Fruit fly (Drosophila melanogaster) whole organism, embryonic: ENCODE measurements around the gene Osi21.
A peak's percentile ranks its signal among the peaks of the same experiment; 100 is the strongest.

Experiments used
- Abd-B ChIP-seq: fragments of 200-800 bp; sonication (Bioruptor generic); optimal IDR thresholded peaks from 2 replicates; lab custom pipeline; 2018; ENCODE audit warnings: missing biosample characterization, mild to moderate bottlenecking, missing genetic modification characterization, moderate library complexity
- Atf6 ChIP-seq: fragments of 200-800 bp; sonication (Bioruptor generic); IDR thresholded peaks from 2 replicates; pipeline ENCODE4 v1.3.6; 2022; ENCODE audit warnings: missing biosample characterization, missing genetic modification characterization
- Bdp1 ChIP-seq: fragments of 200-800 bp; sonication (Bioruptor generic); optimal IDR thresholded peaks from 3 replicates; lab custom pipeline; 2016; ENCODE audit warnings: missing biosample characterization, missing genetic modification characterization
- Bteb2 ChIP-seq: fragments of 200-800 bp; sonication (Bioruptor generic); optimal IDR thresholded peaks from 2 replicates; lab custom pipeline; 2016; ENCODE audit warnings: missing biosample characterization, missing genetic modification characterization
- CG10565 ChIP-seq: fragments of 200-800 bp; sonication (Bioruptor generic); optimal IDR thresholded peaks from 3 replicates; lab custom pipeline; 2016; ENCODE audit warnings: missing biosample characterization, mild to moderate bottlenecking, missing genetic modification characterization
- CG14014 ChIP-seq: fragments of 200-800 bp; sonication (Bioruptor generic); IDR thresholded peaks from 2 replicates; pipeline ENCODE4 v1.3.6; 2022; ENCODE audit warnings: missing biosample characterization, missing genetic modification characterization
- CG15514 ChIP-seq: fragments of 200-800 bp; sonication (Bioruptor generic); optimal IDR thresholded peaks from 3 replicates; lab custom pipeline; 2017; ENCODE audit warnings: missing biosample characterization, missing genetic modification characterization, mild to moderate bottlenecking, moderate library complexity, missing genetic modification reagents
- CG1792 ChIP-seq: fragments of 200-800 bp; sonication (Bioruptor generic); optimal IDR thresholded peaks from 2 replicates; lab custom pipeline; 2016; ENCODE audit warnings: missing biosample characterization, missing genetic modification characterization
- CG3281 ChIP-seq: fragments of 200-800 bp; sonication (Bioruptor generic); optimal IDR thresholded peaks from 3 replicates; lab custom pipeline; 2017; ENCODE audit warnings: missing biosample characterization, mild to moderate bottlenecking, missing genetic modification characterization
- CG4360 ChIP-seq: fragments of 200-800 bp; sonication (Bioruptor generic); IDR thresholded peaks from 2 replicates; pipeline ENCODE4 v1.3.6; 2022; ENCODE audit warnings: missing biosample characterization, missing genetic modification characterization
- CG4854 ChIP-seq: fragments of 200-800 bp; sonication (Bioruptor generic); optimal IDR thresholded peaks from 2 replicates; lab custom pipeline; 2016; ENCODE audit warnings: missing biosample characterization, missing genetic modification characterization, inconsistent platforms
- CG7372 ChIP-seq: fragments of 200-800 bp; sonication (Bioruptor generic); IDR thresholded peaks from 2 replicates; pipeline ENCODE4 v1.3.6; 2022; ENCODE audit warnings: missing biosample characterization, missing genetic modification characterization
- CG9932 ChIP-seq: fragments of 200-800 bp; sonication (Bioruptor generic); IDR thresholded peaks from 2 replicates; pipeline ENCODE4 v1.3.6; 2022; ENCODE audit warnings: missing biosample characterization, missing genetic modification characterization
- CkIIα-i1 ChIP-seq: fragments of 200-800 bp; sonication (Bioruptor generic); IDR thresholded peaks from 2 replicates; pipeline ENCODE4 v1.3.6; 2022; ENCODE audit warnings: missing biosample characterization, missing genetic modification characterization
- Dad ChIP-seq: fragments of 200-800 bp; sonication (Bioruptor generic); optimal IDR thresholded peaks from 3 replicates; lab custom pipeline; 2016; ENCODE audit warnings: missing biosample characterization, missing genetic modification characterization
- Dbx ChIP-seq: fragments of 200-800 bp; sonication (Bioruptor generic); IDR thresholded peaks from 3 replicates; pipeline ENCODE4 v1.3.6; 2022; ENCODE audit warnings: missing biosample characterization, missing genetic modification characterization
- ERR ChIP-seq: fragments of 200-800 bp; sonication (Bioruptor generic); optimal IDR thresholded peaks from 2 replicates; lab custom pipeline; 2016; ENCODE audit warnings: missing biosample characterization, missing genetic modification characterization
- Eip74EF ChIP-seq, 2 experiments: fragments of 200-800 bp in 1 of 2; fragments of >200 bp in 1 of 2; sonication (Bioruptor generic) in 1 of 2; optimal IDR thresholded peaks; 2 replicates each; lab custom pipeline; 2017 to 2019; ENCODE audit warnings: missing biosample characterization in 2 of 2, missing genetic modification characterization in 2 of 2, mild to moderate bottlenecking in 1 of 2, moderate library complexity in 1 of 2
- Ets65A ChIP-seq: fragments of 200-800 bp; sonication (Bioruptor generic); peaks from one replicate; lab custom pipeline; 2016; ENCODE audit warnings: missing biosample characterization, missing genetic modification characterization
- Fer1 ChIP-seq: fragments of 200-800 bp; sonication (Bioruptor generic); optimal IDR thresholded peaks from 2 replicates; lab custom pipeline; 2017; ENCODE audit warnings: missing biosample characterization, mild to moderate bottlenecking, missing genetic modification characterization
- GATAe ChIP-seq: fragments of 200-800 bp; sonication (Bioruptor generic); conservative IDR thresholded peaks from 2 replicates; pipeline ENCODE4 v1.3.6; 2022; ENCODE audit warnings: missing biosample characterization, missing genetic modification characterization
- HmgD ChIP-seq: fragments of 200-800 bp; sonication (Bioruptor generic); optimal IDR thresholded peaks from 3 replicates; lab custom pipeline; 2016; ENCODE audit warnings: missing biosample characterization, missing genetic modification characterization
- Hr39 ChIP-seq: fragments of >200 bp; optimal IDR thresholded peaks from 2 replicates; lab custom pipeline; 2017
- Hr78 ChIP-seq, 2 experiments: fragments of 200-800 bp in 1 of 2; fragments of >200 bp in 1 of 2; sonication (Bioruptor generic) in 1 of 2; optimal IDR thresholded peaks; 2 replicates each; lab custom pipeline; 2017 to 2019; ENCODE audit warnings: missing biosample characterization in 2 of 2, missing genetic modification characterization in 2 of 2, mild to moderate bottlenecking in 1 of 2, moderate library complexity in 1 of 2
- Max ChIP-seq: fragments of 200-800 bp; sonication (Bioruptor generic); optimal IDR thresholded peaks from 2 replicates; lab custom pipeline; 2016; ENCODE audit warnings: missing biosample characterization, mild to moderate bottlenecking, missing genetic modification characterization
- PHDP ChIP-seq: fragments of 200-800 bp; sonication (Bioruptor generic); optimal IDR thresholded peaks from 3 replicates; lab custom pipeline; 2018; ENCODE audit warnings: missing biosample characterization, mild to moderate bottlenecking, missing genetic modification characterization, moderate library complexity
- Poxn ChIP-seq: fragments of 200-800 bp; sonication (Bioruptor generic); IDR thresholded peaks from 2 replicates; pipeline ENCODE4 v1.3.6; 2022; ENCODE audit warnings: missing biosample characterization, missing genetic modification characterization
- Sox102F ChIP-seq: fragments of 200-800 bp; sonication (Bioruptor generic); optimal IDR thresholded peaks from 2 replicates; lab custom pipeline; 2018; ENCODE audit warnings: missing biosample characterization, mild to moderate bottlenecking, missing genetic modification characterization, moderate library complexity
- Taf1 ChIP-seq: fragments of 200-800 bp; sonication (Bioruptor generic); IDR thresholded peaks from 2 replicates; pipeline ENCODE4 v1.3.6; 2022; ENCODE audit warnings: missing biosample characterization, missing genetic modification characterization
- YL-1 ChIP-seq: fragments of 200-800 bp; sonication (Bioruptor generic); optimal IDR thresholded peaks from 3 replicates; lab custom pipeline; 2017; ENCODE audit warnings: missing biosample characterization, mild to moderate bottlenecking, missing genetic modification characterization
- ab ChIP-seq: fragments of 200-800 bp; sonication (Bioruptor generic); optimal IDR thresholded peaks from 2 replicates; lab custom pipeline; 2016; ENCODE audit warnings: missing biosample characterization, missing genetic modification characterization
- ase ChIP-seq: fragments of 200-800 bp; sonication (Bioruptor generic); IDR thresholded peaks from 3 replicates; pipeline ENCODE4 v1.3.6; 2022; ENCODE audit warnings: missing biosample characterization, missing genetic modification characterization
- bcd ChIP-seq: fragments of 200-800 bp; sonication (Bioruptor generic); optimal IDR thresholded peaks from 2 replicates; lab custom pipeline; 2017; ENCODE audit warnings: missing biosample characterization, mild to moderate bottlenecking, missing genetic modification characterization
- bsh ChIP-seq, 2 experiments: fragments of 200-800 bp; sonication (Bioruptor generic); optimal IDR thresholded peaks; 2 replicates each; lab custom pipeline; 2017 to 2018; ENCODE audit warnings: mild to moderate bottlenecking in 2 of 2, missing biosample characterization in 2 of 2, missing genetic modification characterization in 2 of 2, moderate library complexity in 1 of 2
- caup ChIP-seq: fragments of 200-800 bp; sonication (Bioruptor generic); optimal IDR thresholded peaks from 3 replicates; lab custom pipeline; 2017; ENCODE audit warnings: missing biosample characterization, mild to moderate bottlenecking, missing genetic modification characterization, moderate library complexity; ENCODE audit not compliant: severe bottlenecking
- cg ChIP-seq: fragments of 200-800 bp; sonication (Bioruptor generic); optimal IDR thresholded peaks from 3 replicates; lab custom pipeline; 2019; ENCODE audit warnings: missing biosample characterization, mild to moderate bottlenecking, missing genetic modification characterization, moderate library complexity
- chif ChIP-seq, 2 experiments: fragments of 200-800 bp; sonication (Bioruptor generic); optimal IDR thresholded peaks; 3 replicates each; lab custom pipeline; 2016; ENCODE audit warnings: missing biosample characterization in 2 of 2, missing genetic modification characterization in 2 of 2
- crp ChIP-seq, 2 experiments: fragments of 200-800 bp; sonication (Bioruptor generic); optimal IDR thresholded peaks; 2 replicates in 1 of 2; 3 replicates in 1 of 2; lab custom pipeline; 2017; ENCODE audit warnings: missing biosample characterization in 2 of 2, missing genetic modification characterization in 2 of 2, mild to moderate bottlenecking in 1 of 2, moderate library complexity in 1 of 2
- jumu ChIP-seq: fragments of 200-800 bp; sonication (Bioruptor generic); optimal IDR thresholded peaks from 3 replicates; lab custom pipeline; 2016; ENCODE audit warnings: missing biosample characterization, missing genetic modification characterization
- kay ChIP-seq: fragments of 200-800 bp; sonication (Bioruptor generic); optimal IDR thresholded peaks from 2 replicates; lab custom pipeline; 2016; ENCODE audit warnings: missing biosample characterization, missing genetic modification characterization
- mirr ChIP-seq: fragments of 200-800 bp; sonication (Bioruptor generic); optimal IDR thresholded peaks from 3 replicates; lab custom pipeline; 2018; ENCODE audit warnings: missing biosample characterization, mild to moderate bottlenecking, missing genetic modification characterization
- org-1 ChIP-seq: fragments of 200-800 bp; sonication (Bioruptor generic); optimal IDR thresholded peaks from 2 replicates; lab custom pipeline; 2017; ENCODE audit warnings: missing biosample characterization, missing genetic modification characterization
- pros ChIP-seq: fragments of 200-800 bp; sonication (Bioruptor generic); optimal IDR thresholded peaks from 3 replicates; lab custom pipeline; 2019; ENCODE audit warnings: missing biosample characterization, mild to moderate bottlenecking, missing genetic modification characterization, moderate library complexity
- pzg ChIP-seq: fragments of 200-800 bp; sonication (Bioruptor generic); optimal IDR thresholded peaks from 3 replicates; lab custom pipeline; 2018; ENCODE audit warnings: missing biosample characterization, mild to moderate bottlenecking, missing genetic modification characterization, moderate library complexity
- shn ChIP-seq: fragments of 200-800 bp; sonication (Bioruptor generic); optimal IDR thresholded peaks from 3 replicates; lab custom pipeline; 2016; ENCODE audit warnings: missing biosample characterization, missing genetic modification characterization
- stc ChIP-seq: fragments of 200-800 bp; sonication (Bioruptor generic); IDR thresholded peaks from 2 replicates; pipeline ENCODE4 v1.3.6; 2022; ENCODE audit warnings: missing biosample characterization, missing genetic modification characterization
- trem ChIP-seq: fragments of 200-800 bp; optimal IDR thresholded peaks from 3 replicates; lab custom pipeline; 2019; ENCODE audit warnings: missing biosample characterization, mild to moderate bottlenecking, missing genetic modification characterization, moderate library complexity
- unpg ChIP-seq: fragments of 200-800 bp; sonication (Bioruptor generic); optimal IDR thresholded peaks from 3 replicates; lab custom pipeline; 2018; ENCODE audit warnings: missing biosample characterization, mild to moderate bottlenecking, missing genetic modification characterization, moderate library complexity
- wdn ChIP-seq: fragments of 200-800 bp; sonication (Bioruptor generic); IDR thresholded peaks from 2 replicates; pipeline ENCODE4 v1.3.6; 2022; ENCODE audit warnings: missing biosample characterization, missing genetic modification characterization

The Osi21 gene

dm6 chr2L:11280090-11280489, 5.4 kb downstream of the Osi21 start, which contains the start of gene Ppt2 (continued):
- TF ChIP-seq cg (GFP tag; lab: Kevin White, UChicago) (no peak), Sox102F (no peak), chif (GFP tag; optimal IDR thresholded peaks at IDR 0.05; lab: Kevin White, UChicago) (no peak), CG10565 (GFP tag; lab: Kevin White, UChicago) (no peak)

- peak; percentile 62 for TF ChIP-seq CG14014
- TF ChIP-seq Atf6 = peak; percentile 62
- no peak for TF ChIP-seq GATAe (GFP tag; lab: Robert Waterston, UW)
- peak; percentile 86 for TF ChIP-seq CG15514
- TF ChIP-seq Hr39 (lab: Kevin White, UChicago) = peak; percentile 70
- TF ChIP-seq jumu (GFP tag; lab: Kevin White, UChicago) = peak; percentile 79
- TF ChIP-seq pzg (GFP tag; lab: Kevin White, UChicago) = peak; percentile 80
- TF ChIP-seq CG4854 = peak; percentile 66
- TF ChIP-seq ERR (GFP tag; lab: Kevin White, UChicago) = peak; percentile 75
- TF ChIP-seq crp (GFP tag; optimal IDR thresholded peaks at IDR 0.05; lab: Kevin White, UChicago) = peak in 1 of 2 experiments; percentile 17
- no peak for TF ChIP-seq ab
- TF ChIP-seq pros = no peak
- TF ChIP-seq mirr = no peak
- no peak for TF ChIP-seq CG4360 (GFP tag; lab: Robert Waterston, UW)
- 0 out of 2 replicates have a peak, but pooled peaks have one; percentile 40 for TF ChIP-seq stc (GFP tag; lab: Robert Waterston, UW)
- TF ChIP-seq CG7372 (GFP tag; lab: Robert Waterston, UW) = 0 out of 2 replicates have a peak, but pooled peaks have one; percentile 10
- no peak for TF ChIP-seq Poxn (GFP tag; lab: Robert Waterston, UW)
- TF ChIP-seq trem (tag; lab: Kevin White, UChicago) = peak; percentile 55
- peak; percentile 60 for TF ChIP-seq org-1 (GFP tag; lab: Kevin White, UChicago)
- TF ChIP-seq Taf1 = 0 out of 2 replicates have a peak, but pooled peaks have one; percentile 14
- TF ChIP-seq CG1792 (GFP tag; lab: Kevin White, UChicago) = peak; percentile 70
- peak; percentile 79 for TF ChIP-seq Bteb2 (GFP tag; lab: Kevin White, UChicago)
- TF ChIP-seq wdn = peak; percentile 37; the same call in 1 of the 2 replicates
- peak; percentile 79 for TF ChIP-seq Fer1
- no peak for TF ChIP-seq Hr78 (GFP tag; optimal IDR thresholded peaks at IDR 0.05; lab: Kevin White, UChicago)
- TF ChIP-seq Dad (GFP tag; lab: Kevin White, UChicago) = peak; percentile 77
- TF ChIP-seq HmgD (GFP tag; lab: Kevin White, UChicago) = peak; percentile 71
- TF ChIP-seq CG3281 (GFP tag; lab: Kevin White, UChicago) = peak; percentile 50
- TF ChIP-seq YL-1 (GFP tag; lab: Kevin White, UChicago) = peak; percentile 91
- TF ChIP-seq Dbx (GFP tag; lab: Robert Waterston, UW) = peak; percentile 76; the same call in 2 of the 3 replicates
- peak; percentile 58 for TF ChIP-seq bcd (GFP tag; lab: Kevin White, UChicago)
- peak; percentile 63 for TF ChIP-seq shn
- no peak for TF ChIP-seq unpg (GFP tag; lab: Kevin White, UChicago)
- peak; percentile 54 for TF ChIP-seq kay (GFP tag; lab: Kevin White, UChicago)
- TF ChIP-seq CG9932 (GFP tag; lab: Robert Waterston, UW) = peak; percentile 85
- TF ChIP-seq Abd-B = peak; percentile 0
- TF ChIP-seq Bdp1 = peak; percentile 55
- peak in 1 of 2 experiments; percentile 41 for TF ChIP-seq bsh (GFP tag; optimal IDR thresholded peaks at IDR 0.05; lab: Kevin White, UChicago)
- no peak for TF ChIP-seq Eip74EF (GFP tag; optimal IDR thresholded peaks at IDR 0.05; lab: Kevin White, UChicago)
- TF ChIP-seq ase (GFP tag; lab: Robert Waterston, UW) = peak; percentile 32; the same call in 1 of the 3 replicates
- peak; percentile 98 for TF ChIP-seq Ets65A (GFP tag; lab: Kevin White, UChicago)
- peak; percentile 56 for TF ChIP-seq PHDP (tag; lab: Kevin White, UChicago)
- peak; percentile 72 for TF ChIP-seq caup
- TF ChIP-seq CkIIα-i1 (GFP tag; lab: Robert Waterston, UW) = no peak
- TF ChIP-seq Max (GFP tag; lab: Kevin White, UChicago) = peak; percentile 77
Observed at dm6 chr2L:11277927-11278351, 7.6 kb downstream of the Osi21 start, which contains the start of gene CG33695. TSS of gene CG33695 (plus strand) at chr2L:11278021.
